Fruit fly (Drosophila melanogaster) whole organism, wandering third instar larva: ENCODE data around the gene CG14131.

Source experiments
- Abd-B ChIP-seq: fragments of >200 bp; optimal IDR thresholded peaks from 2 replicates; lab custom pipeline; 2017; ENCODE audit warnings: missing biosample characterization, missing genetic modification characterization
- CrebA ChIP-seq: fragments of 200-800 bp; sonication (Bioruptor generic); optimal IDR thresholded peaks from 2 replicates; lab custom pipeline; 2016; ENCODE audit warnings: missing biosample characterization, mild to moderate bottlenecking, missing genetic modification characterization, borderline replicate concordance
- Dif ChIP-seq: fragments of 200-275, 200-300 bp; sonication (Bioruptor generic); optimal IDR thresholded peaks from 2 replicates; lab custom pipeline; 2018; ENCODE audit warnings: missing biosample characterization, missing genetic modification characterization; ENCODE audit not compliant: partially characterized antibody
- GATAd ChIP-seq: sonication (Bioruptor generic); optimal IDR thresholded peaks from 2 replicates; lab custom pipeline; 2016; ENCODE audit warnings: missing biosample characterization, missing genetic modification characterization
- HLH106 ChIP-seq: fragments of 200-800 bp; optimal IDR thresholded peaks from 3 replicates; lab custom pipeline; 2019; ENCODE audit warnings: missing biosample characterization, mild to moderate bottlenecking, missing genetic modification characterization, moderate library complexity
- Hnf4 ChIP-seq: fragments of 200-800 bp; sonication (Bioruptor generic); optimal IDR thresholded peaks from 2 replicates; lab custom pipeline; 2016; ENCODE audit warnings: missing biosample characterization, mild to moderate bottlenecking, missing genetic modification characterization
- Hr83 ChIP-seq: fragments of 200-300 bp; sonication (Bioruptor generic); optimal IDR thresholded peaks from 2 replicates; lab custom pipeline; 2016; ENCODE audit warnings: missing biosample characterization, mild to moderate bottlenecking, missing genetic modification characterization, moderate library complexity; ENCODE audit not compliant: poor library complexity, severe bottlenecking
- Jra ChIP-seq: sonication (Bioruptor generic); optimal IDR thresholded peaks from 2 replicates; lab custom pipeline; 2016; ENCODE audit warnings: missing biosample characterization, missing genetic modification characterization
- Myc ChIP-seq: fragments of >200 bp; optimal IDR thresholded peaks from 2 replicates; lab custom pipeline; 2017
- Rel ChIP-seq, 2 experiments: fragments of 200-800 bp; sonication (Bioruptor generic) in 1 of 2; optimal IDR thresholded peaks; 2 replicates in 1 of 2; 3 replicates in 1 of 2; lab custom pipeline; 2016 to 2019; ENCODE audit warnings: mild to moderate bottlenecking in 2 of 2, missing biosample characterization in 2 of 2, missing genetic modification characterization in 2 of 2, moderate library complexity in 1 of 2
- Vsx2 ChIP-seq: fragments of 200-300, 225-300 bp; sonication (Bioruptor generic); optimal IDR thresholded peaks from 2 replicates; lab custom pipeline; 2018; ENCODE audit warnings: missing biosample characterization, missing genetic modification characterization; ENCODE audit not compliant: partially characterized antibody
- dl ChIP-seq, 2 experiments: fragments of 175-275, 200-275 bp in 1 of 2; fragments of 200-275 bp in 1 of 2; sonication (Bioruptor generic); optimal IDR thresholded peaks; lab custom pipeline; 2018; ENCODE audit warnings: mild to moderate bottlenecking in 2 of 2, missing biosample characterization in 2 of 2, missing genetic modification characterization in 2 of 2, moderate library complexity in 2 of 2; ENCODE audit not compliant: partially characterized antibody in 2 of 2, insufficient read depth in 1 of 2
- dmrt93B ChIP-seq: fragments of 200-800 bp; sonication (Bioruptor generic); optimal IDR thresholded peaks from 2 replicates; lab custom pipeline; 2018; ENCODE audit warnings: missing biosample characterization, mild to moderate bottlenecking, missing genetic modification characterization
- dsf ChIP-seq: sonication (Bioruptor generic); optimal IDR thresholded peaks from 2 replicates; lab custom pipeline; 2016; ENCODE audit warnings: missing biosample characterization, missing genetic modification characterization, borderline replicate concordance
- ey ChIP-seq: fragments of 200-800 bp; sonication (Bioruptor generic); optimal IDR thresholded peaks from 2 replicates; lab custom pipeline; 2016; ENCODE audit warnings: missing biosample characterization, missing genetic modification characterization
- fru ChIP-seq: fragments of 200-800 bp; sonication (Bioruptor generic); optimal IDR thresholded peaks from 3 replicates; lab custom pipeline; 2016; ENCODE audit warnings: missing biosample characterization, mild to moderate bottlenecking, missing genetic modification characterization
- h ChIP-seq: fragments of 200-800 bp; sonication (Bioruptor generic); optimal IDR thresholded peaks from 3 replicates; lab custom pipeline; 2016; ENCODE audit warnings: missing biosample characterization, mild to moderate bottlenecking, missing genetic modification characterization
- jim ChIP-seq: fragments of 175-275, 200-325 bp; sonication (Bioruptor generic); optimal IDR thresholded peaks from 2 replicates; lab custom pipeline; 2016; ENCODE audit warnings: missing biosample characterization, mild to moderate bottlenecking, missing genetic modification characterization
- lola ChIP-seq: fragments of >200 bp; optimal IDR thresholded peaks from 2 replicates; lab custom pipeline; 2017; ENCODE audit warnings: missing biosample characterization, missing genetic modification characterization
- pan ChIP-seq: fragments of >200 bp; optimal IDR thresholded peaks from 2 replicates; lab custom pipeline; 2017
- psq ChIP-seq: fragments of 200-800 bp; sonication (Bioruptor generic); optimal IDR thresholded peaks from 3 replicates; lab custom pipeline; 2017; ENCODE audit warnings: missing biosample characterization, mild to moderate bottlenecking, missing genetic modification characterization, moderate library complexity
- sage ChIP-seq: fragments of 200-800 bp; sonication (Bioruptor generic); optimal IDR thresholded peaks from 2 replicates; lab custom pipeline; 2016; ENCODE audit warnings: missing biosample characterization, mild to moderate bottlenecking, missing genetic modification characterization
- sv ChIP-seq: fragments of 200-800 bp; sonication (Bioruptor generic); optimal IDR thresholded peaks from 3 replicates; lab custom pipeline; 2016; ENCODE audit warnings: missing biosample characterization, missing genetic modification characterization
- tai ChIP-seq: sonication (Bioruptor generic); optimal IDR thresholded peaks from 2 replicates; lab custom pipeline; 2016; ENCODE audit warnings: missing biosample characterization, missing genetic modification characterization
- usp ChIP-seq: fragments of >200 bp; optimal IDR thresholded peaks from 2 replicates; lab custom pipeline; 2017; ENCODE audit warnings: missing biosample characterization, missing genetic modification characterization

The CG14131 gene

DNA sequence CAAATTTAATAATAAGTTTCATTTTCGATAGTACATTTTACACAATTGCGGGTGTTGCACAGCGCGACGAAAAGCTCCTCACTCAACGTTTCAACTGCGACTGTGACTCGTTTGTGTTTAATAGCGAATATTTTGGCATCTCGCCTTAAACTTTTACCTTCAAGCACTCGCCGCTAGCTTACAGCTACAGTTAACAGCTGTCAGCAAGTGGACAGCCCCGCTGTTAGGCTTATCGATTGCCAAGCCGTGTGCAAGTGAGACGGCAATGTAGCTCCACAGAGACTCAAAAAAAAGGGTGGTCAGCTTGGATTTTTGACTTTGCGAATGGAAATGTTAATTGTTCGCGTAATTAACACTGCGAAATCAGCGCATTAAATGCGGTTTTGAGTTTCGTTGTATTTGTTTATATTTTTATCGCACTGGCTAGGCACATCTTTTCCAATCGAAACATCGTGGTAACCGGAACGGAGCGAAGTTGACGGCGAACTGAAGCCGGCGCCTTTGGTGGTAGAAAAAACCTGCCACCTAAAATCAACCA is 11.1 kb upstream of the CG14131 start, which contains the start of gene loaf:
TSS of gene loaf (minus strand) at position 488 of the 538 bp plus-strand sequence.
- TF ChIP-seq Vsx2: no peak
- TF ChIP-seq usp (GFP tag; lab: Kevin White, UChicago): no peak
- no peak for TF ChIP-seq Dif (GFP tag; lab: Kevin White, UChicago)
- TF ChIP-seq Jra: no peak
- TF ChIP-seq sv (GFP tag; lab: Kevin White, UChicago): no peak
- no peak for TF ChIP-seq lola (GFP tag; lab: Kevin White, UChicago)
- TF ChIP-seq Hr83: no peak
- no peak for TF ChIP-seq psq (GFP tag; lab: Kevin White, UChicago)
- TF ChIP-seq CrebA (GFP tag; lab: Kevin White, UChicago): no peak

dm6 chr3L:11766563-11766962 is 10.3 kb upstream of the CG14131 start:
- no peak for TF ChIP-seq fru (GFP tag; lab: Kevin White, UChicago)
- no peak for TF ChIP-seq Hr83
- TF ChIP-seq jim: no peak
- no peak for TF ChIP-seq Jra
- TF ChIP-seq HLH106 (tag; lab: Kevin White, UChicago): no peak

DNA sequence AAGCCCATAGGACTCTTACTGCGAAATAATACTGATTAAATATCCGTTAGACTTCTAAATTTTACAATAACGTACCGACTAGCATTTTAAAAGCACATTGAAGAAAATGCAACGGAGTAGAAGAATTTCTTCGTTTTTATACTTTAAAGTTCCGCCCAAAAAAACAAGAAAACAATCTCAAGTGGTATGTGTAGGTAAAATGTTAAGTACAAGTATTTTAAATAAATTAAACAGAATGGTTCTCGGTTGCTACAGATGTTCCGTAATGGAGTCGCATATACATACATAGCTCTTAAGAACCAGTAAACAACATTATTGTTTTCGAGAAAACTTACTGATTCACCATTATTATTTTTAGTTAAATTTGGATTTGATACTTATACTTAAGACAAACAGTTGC is 4.8 kb upstream of the CG14131 start, which contains the start of gene Muc68D:
TSS of gene Muc68D (minus strand) at position 101 of the 400 bp plus-strand sequence.
- TF ChIP-seq lola (GFP tag; lab: Kevin White, UChicago) (no peak), dmrt93B (GFP tag; lab: Kevin White, UChicago) (no peak), h (GFP tag; lab: Kevin White, UChicago) (no peak), Hnf4 (GFP tag; lab: Kevin White, UChicago) (no peak), Rel (GFP tag; optimal IDR thresholded peaks at IDR 0.05; lab: Kevin White, UChicago) (no peak), Rel (tag; optimal IDR thresholded peaks at IDR 0.05; lab: Kevin White, UChicago) (no peak)
- TF ChIP-seq, all 38 proteins: peak for 0

dm6 chr3L:11772608-11773017 is 4.3 kb upstream of the CG14131 start:
- TF ChIP-seq Vsx2 (peak; percentile 34), Myc (lab: Kevin White, UChicago) (no peak), dl (GFP tag; optimal IDR thresholded peaks at IDR 0.05; lab: Kevin White, UChicago; ENCODE audit: insufficient read depth in 1 of 2, partially characterized antibody in 2 of 2) (peak in 1 of 2 experiments; percentile 8), tai (GFP tag; lab: Kevin White, UChicago) (no peak), ey (GFP tag; lab: Kevin White, UChicago) (no peak), lola (GFP tag; lab: Kevin White, UChicago) (no peak), Jra (no peak), h (GFP tag; lab: Kevin White, UChicago) (peak; percentile 1), Dif (GFP tag; lab: Kevin White, UChicago) (peak; percentile 29), Abd-B (GFP tag; lab: Kevin White, UChicago) (no peak)

DNA sequence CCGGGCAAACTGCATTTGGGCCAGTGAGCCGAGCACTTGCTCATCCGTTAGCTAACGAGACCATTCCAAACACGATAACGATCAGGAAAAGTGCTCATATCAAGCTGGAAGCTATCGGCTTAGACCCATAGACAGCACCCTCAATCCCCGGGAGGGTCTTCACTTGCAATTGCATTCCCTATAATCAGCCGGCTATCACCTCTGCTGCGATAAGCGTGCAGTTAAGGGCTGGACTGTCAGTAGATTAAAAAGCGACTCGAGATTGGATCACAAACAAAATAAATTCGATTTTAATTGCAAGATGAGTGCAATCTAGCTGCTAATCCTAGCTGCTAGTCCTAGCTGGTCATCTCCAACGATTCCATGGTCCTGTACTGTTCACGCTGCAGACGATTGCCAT is 3.1 kb upstream of the CG14131 start:
- TF ChIP-seq Hr83: no peak
- TF ChIP-seq pan (lab: Kevin White, UChicago): no peak
- TF ChIP-seq CrebA (GFP tag; lab: Kevin White, UChicago): no peak
- no peak for TF ChIP-seq dsf
- TF ChIP-seq, all 38 proteins: peak for 0

DNA sequence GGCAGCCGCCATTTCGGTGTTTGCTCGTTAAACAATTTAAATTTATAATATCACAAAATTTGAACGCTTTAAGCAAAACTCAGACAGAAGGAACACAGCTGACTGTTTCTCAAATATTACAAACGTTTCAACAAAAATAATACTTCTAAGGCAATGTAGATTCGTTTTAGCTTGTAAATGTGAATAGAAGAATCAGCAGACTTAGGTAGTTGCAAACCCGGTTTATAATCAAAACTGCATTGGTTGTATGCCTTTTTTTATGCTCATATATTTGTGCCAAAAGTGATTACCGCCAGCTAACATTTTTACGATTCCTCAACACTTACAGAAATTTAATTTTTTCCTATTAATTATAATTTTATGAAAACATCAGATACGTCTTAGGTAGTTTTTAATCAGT is 2.5 kb upstream of the CG14131 start, which contains the start of gene Tim13:
TSS of gene Tim13 (minus strand) at position 101 of the 400 bp plus-strand sequence.
- TF ChIP-seq HLH106 (tag; lab: Kevin White, UChicago) (no peak), GATAd (no peak), jim (no peak), usp (GFP tag; lab: Kevin White, UChicago) (no peak), lola (GFP tag; lab: Kevin White, UChicago) (no peak), CrebA (GFP tag; lab: Kevin White, UChicago) (no peak), sv (GFP tag; lab: Kevin White, UChicago) (no peak), sage (GFP tag; lab: Kevin White, UChicago) (no peak)
